Fruit fly (Drosophila melanogaster) whole organism, embryonic: ENCODE results near the gene Gr64b.
A peak's percentile ranks its signal among the peaks of the same experiment; 100 is the strongest.

ENCODE experiments used
- Ada2b ChIP-seq: fragments of 200-800 bp; sonication (Bioruptor generic); IDR thresholded peaks from 2 replicates; pipeline ENCODE4 v1.3.6; 2022; ENCODE audit warnings: missing biosample characterization, missing genetic modification characterization
- Atf3 ChIP-seq: fragments of 200-800 bp; sonication (Bioruptor generic); optimal IDR thresholded peaks from 3 replicates; lab custom pipeline; 2016; ENCODE audit warnings: missing biosample characterization, missing genetic modification characterization
- BtbVII ChIP-seq: fragments of 200-800 bp; sonication (Bioruptor generic); optimal IDR thresholded peaks from 3 replicates; lab custom pipeline; 2017; ENCODE audit warnings: missing biosample characterization, mild to moderate bottlenecking, missing genetic modification characterization
- CG11696 ChIP-seq: fragments of 200-800 bp; sonication (Bioruptor generic); IDR thresholded peaks from 2 replicates; pipeline ENCODE4 v1.3.6; 2022; ENCODE audit warnings: missing biosample characterization, missing genetic modification characterization
- CG12236 ChIP-seq: fragments of 200-800 bp; sonication (Bioruptor generic); optimal IDR thresholded peaks from 2 replicates; lab custom pipeline; 2016; ENCODE audit warnings: missing biosample characterization, missing genetic modification characterization
- CG13775 ChIP-seq: fragments of 200-800 bp; sonication (Bioruptor generic); optimal IDR thresholded peaks from 3 replicates; lab custom pipeline; 2017; ENCODE audit warnings: missing biosample characterization, mild to moderate bottlenecking, missing genetic modification characterization
- CG14667 ChIP-seq: fragments of 200-800 bp; sonication (Bioruptor generic); IDR thresholded peaks from 2 replicates; pipeline ENCODE4 v1.3.6; 2022; ENCODE audit warnings: missing biosample characterization, missing genetic modification characterization
- CG14710 ChIP-seq: fragments of 200-800 bp; sonication (Bioruptor generic); optimal IDR thresholded peaks from 3 replicates; lab custom pipeline; 2019; ENCODE audit warnings: missing biosample characterization, mild to moderate bottlenecking, missing genetic modification characterization, moderate library complexity
- CG15073 ChIP-seq: fragments of 200-800 bp; sonication (Bioruptor generic); optimal IDR thresholded peaks from 2 replicates; lab custom pipeline; 2016; ENCODE audit warnings: missing biosample characterization, missing genetic modification characterization
- CG16863 ChIP-seq: fragments of 200-800 bp; sonication (Bioruptor generic); optimal IDR thresholded peaks from 3 replicates; lab custom pipeline; 2016; ENCODE audit warnings: missing biosample characterization, missing genetic modification characterization
- CG17912 ChIP-seq: fragments of 200-800 bp; sonication (Bioruptor generic); optimal IDR thresholded peaks from 2 replicates; lab custom pipeline; 2018; ENCODE audit warnings: missing biosample characterization, mild to moderate bottlenecking, missing genetic modification characterization
- CG18764 ChIP-seq: fragments of 200-800 bp; sonication (Bioruptor generic); optimal IDR thresholded peaks from 3 replicates; lab custom pipeline; 2016; ENCODE audit warnings: missing biosample characterization, missing genetic modification characterization
- CG30403 ChIP-seq: fragments of 200-800 bp; sonication (Bioruptor generic); optimal IDR thresholded peaks from 3 replicates; lab custom pipeline; 2016; ENCODE audit warnings: missing biosample characterization, missing genetic modification characterization
- CG3726 ChIP-seq: fragments of 200-800 bp; sonication (Bioruptor generic); IDR thresholded peaks from 3 replicates; pipeline ENCODE4, ENCODE4 v1.3.6; 2022; ENCODE audit warnings: missing biosample characterization, missing genetic modification characterization
- CG3838 ChIP-seq: fragments of 200-800 bp; sonication (Bioruptor generic); optimal IDR thresholded peaks from 3 replicates; lab custom pipeline; 2016; ENCODE audit warnings: missing biosample characterization, missing genetic modification characterization
- CG4404 ChIP-seq: fragments of 200-800 bp; sonication (Bioruptor generic); IDR thresholded peaks from 2 replicates; pipeline ENCODE4 v1.3.6; 2022; ENCODE audit warnings: missing biosample characterization, missing genetic modification characterization
- CG4617 ChIP-seq: fragments of 200-800 bp; sonication (Bioruptor generic); optimal IDR thresholded peaks from 3 replicates; lab custom pipeline; 2016; ENCODE audit warnings: missing biosample characterization, missing genetic modification characterization, borderline replicate concordance
- CG5245 ChIP-seq: fragments of 200-800 bp; sonication (Bioruptor generic); optimal IDR thresholded peaks from 3 replicates; lab custom pipeline; 2016; ENCODE audit warnings: missing biosample characterization, missing genetic modification characterization
- CG8281 ChIP-seq: fragments of 200-800 bp; sonication (Bioruptor generic); optimal IDR thresholded peaks from 2 replicates; lab custom pipeline; 2018; ENCODE audit warnings: missing biosample characterization, mild to moderate bottlenecking, missing genetic modification characterization, moderate library complexity
- CG8478 ChIP-seq: fragments of >200 bp; optimal IDR thresholded peaks from 2 replicates; lab custom pipeline; 2018
- CG8924 ChIP-seq: fragments of 200-800 bp; optimal IDR thresholded peaks from 3 replicates; lab custom pipeline; 2019; ENCODE audit warnings: missing biosample characterization, mild to moderate bottlenecking, missing genetic modification characterization, moderate library complexity
- CG9932 ChIP-seq: fragments of 200-800 bp; sonication (Bioruptor generic); IDR thresholded peaks from 2 replicates; pipeline ENCODE4 v1.3.6; 2022; ENCODE audit warnings: missing biosample characterization, missing genetic modification characterization
- Dll ChIP-seq: fragments of 200-800 bp; sonication (Bioruptor generic); IDR thresholded peaks from 4 replicates; pipeline ENCODE4 v1.3.6; 2022; ENCODE audit warnings: missing biosample characterization, missing genetic modification characterization; ENCODE audit not compliant: partially characterized antibody
- Doc2 ChIP-seq: fragments of 200-800 bp; sonication (Bioruptor generic); IDR thresholded peaks from 2 replicates; pipeline ENCODE4 v1.3.6; 2022; ENCODE audit warnings: missing biosample characterization, missing genetic modification characterization
- Ets97D ChIP-seq: fragments of 200-800 bp; sonication (Bioruptor generic); optimal IDR thresholded peaks from 3 replicates; lab custom pipeline; 2016; ENCODE audit warnings: missing biosample characterization, missing genetic modification characterization
- GATAe ChIP-seq: fragments of 200-800 bp; sonication (Bioruptor generic); conservative IDR thresholded peaks from 2 replicates; pipeline ENCODE4 v1.3.6; 2022; ENCODE audit warnings: missing biosample characterization, missing genetic modification characterization
- HLH4C ChIP-seq: fragments of 200-800 bp; sonication (Bioruptor generic); IDR thresholded peaks from 3 replicates; pipeline ENCODE4 v1.3.6; 2022; ENCODE audit warnings: missing biosample characterization, missing genetic modification characterization; ENCODE audit not compliant: partially characterized antibody
- Hey ChIP-seq: fragments of 200-800 bp; sonication (Bioruptor generic); optimal IDR thresholded peaks from 3 replicates; lab custom pipeline; 2018; ENCODE audit warnings: missing biosample characterization, mild to moderate bottlenecking, missing genetic modification characterization
- Max ChIP-seq: fragments of 200-800 bp; sonication (Bioruptor generic); optimal IDR thresholded peaks from 2 replicates; lab custom pipeline; 2016; ENCODE audit warnings: missing biosample characterization, mild to moderate bottlenecking, missing genetic modification characterization
- NC2β ChIP-seq: fragments of 200-800 bp; sonication (Bioruptor generic); optimal IDR thresholded peaks from 2 replicates; lab custom pipeline; 2016; ENCODE audit warnings: missing biosample characterization, missing genetic modification characterization
- Nf-YC ChIP-seq: fragments of 200-800 bp; optimal IDR thresholded peaks from 3 replicates; lab custom pipeline; 2019; ENCODE audit warnings: missing biosample characterization, mild to moderate bottlenecking, missing genetic modification characterization, moderate library complexity
- Sry-δ ChIP-seq: fragments of 200-800 bp; sonication (Bioruptor generic); optimal IDR thresholded peaks from 2 replicates; lab custom pipeline; 2016; ENCODE audit warnings: missing biosample characterization, missing genetic modification characterization
- Usf ChIP-seq: fragments of 200-800 bp; sonication (Bioruptor generic); optimal IDR thresholded peaks from 2 replicates; lab custom pipeline; 2017; ENCODE audit warnings: missing genotype, missing biosample characterization, missing genetic modification characterization
- Xrp1 ChIP-seq: fragments of 200-800 bp; sonication (Bioruptor generic); IDR thresholded peaks from 2 replicates; pipeline ENCODE4 v1.3.6; 2022; ENCODE audit warnings: missing biosample characterization, missing genetic modification characterization
- YL-1 ChIP-seq: fragments of 200-800 bp; sonication (Bioruptor generic); optimal IDR thresholded peaks from 3 replicates; lab custom pipeline; 2017; ENCODE audit warnings: missing biosample characterization, mild to moderate bottlenecking, missing genetic modification characterization
- al ChIP-seq: fragments of 200-800 bp; sonication (Bioruptor generic); IDR thresholded peaks from 2 replicates; pipeline ENCODE4 v1.3.6; 2022; ENCODE audit warnings: missing biosample characterization, missing genetic modification characterization
- ato ChIP-seq: fragments of 200-800 bp; sonication (Bioruptor generic); IDR thresholded peaks from 2 replicates; pipeline ENCODE4 v1.3.6; 2022; ENCODE audit warnings: missing biosample characterization, missing genetic modification characterization; ENCODE audit not compliant: partially characterized antibody
- az2 ChIP-seq: fragments of 200-800 bp; sonication (Bioruptor generic); optimal IDR thresholded peaks from 3 replicates; lab custom pipeline; 2016; ENCODE audit warnings: missing biosample characterization, missing genetic modification characterization
- cwo ChIP-seq: fragments of 200-800 bp; sonication (Bioruptor generic); optimal IDR thresholded peaks from 3 replicates; lab custom pipeline; 2017; ENCODE audit warnings: missing biosample characterization, missing genetic modification characterization, mild to moderate bottlenecking, moderate library complexity, missing genetic modification reagents
- dpn ChIP-seq, 2 experiments: fragments of 200-800 bp; sonication (Bioruptor generic); optimal IDR thresholded peaks; 3 replicates each; lab custom pipeline; 2016; ENCODE audit warnings: missing biosample characterization in 2 of 2, missing genetic modification characterization in 2 of 2
- esg ChIP-seq: fragments of 200-800 bp; sonication (Bioruptor generic); conservative IDR thresholded peaks from 2 replicates; pipeline ENCODE4 v1.3.6; 2022; ENCODE audit warnings: missing biosample characterization, missing genetic modification characterization
- gcm2 ChIP-seq: fragments of 200-800 bp; sonication (Bioruptor generic); optimal IDR thresholded peaks from 2 replicates; lab custom pipeline; 2016; ENCODE audit warnings: missing biosample characterization, missing genetic modification characterization
- jing ChIP-seq: fragments of 200-800 bp; sonication (Bioruptor generic); optimal IDR thresholded peaks from 2 replicates; lab custom pipeline; 2018; ENCODE audit warnings: missing biosample characterization, mild to moderate bottlenecking, missing genetic modification characterization
- ken ChIP-seq: fragments of 200-800 bp; sonication (Bioruptor generic); IDR thresholded peaks from 3 replicates; pipeline ENCODE4 v1.3.6; 2022; ENCODE audit warnings: missing biosample characterization, missing genetic modification characterization
- kni ChIP-seq: fragments of 200-800 bp; sonication (Bioruptor generic); optimal IDR thresholded peaks from 3 replicates; lab custom pipeline; 2017; ENCODE audit warnings: mild to moderate bottlenecking, missing biosample characterization, missing genetic modification reagents, missing genetic modification characterization
- lbe ChIP-seq: fragments of 200-800 bp; sonication (Bioruptor generic); optimal IDR thresholded peaks from 2 replicates; lab custom pipeline; 2016; ENCODE audit warnings: missing biosample characterization, mild to moderate bottlenecking, missing genetic modification characterization
- nmo ChIP-seq: fragments of 200-800 bp; sonication (Bioruptor generic); optimal IDR thresholded peaks from 2 replicates; lab custom pipeline; 2018; ENCODE audit warnings: missing biosample characterization, mild to moderate bottlenecking, missing genetic modification characterization, moderate library complexity
- run ChIP-seq: fragments of 200-800 bp; sonication (Bioruptor generic); optimal IDR thresholded peaks from 3 replicates; lab custom pipeline; 2018; ENCODE audit warnings: missing biosample characterization, mild to moderate bottlenecking, missing genetic modification characterization
- scrt ChIP-seq: fragments of 200-800 bp; sonication (Bioruptor generic); optimal IDR thresholded peaks from 2 replicates; lab custom pipeline; 2018; ENCODE audit warnings: missing biosample characterization, mild to moderate bottlenecking, missing genetic modification characterization, moderate library complexity
- slou ChIP-seq: fragments of 200-800 bp; sonication (Bioruptor generic); optimal IDR thresholded peaks from 3 replicates; lab custom pipeline; 2016; ENCODE audit warnings: missing biosample characterization, missing genetic modification characterization
- sna ChIP-seq: fragments of 200-800 bp; sonication (Bioruptor generic); IDR thresholded peaks from 2 replicates; pipeline ENCODE4 v1.3.6; 2022; ENCODE audit warnings: missing biosample characterization, missing genetic modification characterization; ENCODE audit not compliant: partially characterized antibody
- yki ChIP-seq: fragments of >200 bp; optimal IDR thresholded peaks from 3 replicates; lab custom pipeline; 2018

Gr64b gene

dm6 chr3L:3983466-3983946 is 44.9 kb upstream of the Gr64b start, which contains the start of gene scrt (continued):
- TF ChIP-seq CG12236 (GFP tag; lab: Kevin White, UChicago) (no peak), CG15073 (GFP tag; lab: Kevin White, UChicago) (no peak), cwo (no peak), gcm2 (GFP tag; lab: Kevin White, UChicago) (no peak), CG14710 (tag; lab: Kevin White, UChicago) (peak; percentile 70), CG9932 (no peak), slou (GFP tag; lab: Kevin White, UChicago) (no peak), Doc2 (GFP tag; lab: Robert Waterston, UW) (no peak), CG14667 (no peak; the same call in 1 of the 2 replicates), CG8924 (peak; percentile 76), NC2β (GFP tag; lab: Kevin White, UChicago) (peak; percentile 32), CG3838 (GFP tag; lab: Kevin White, UChicago) (no peak), jing (GFP tag; lab: Kevin White, UChicago) (peak; percentile 29), BtbVII (GFP tag; lab: Kevin White, UChicago) (peak; percentile 28), Ets97D (GFP tag; lab: Kevin White, UChicago) (peak; percentile 21), CG8281 (tag; lab: Kevin White, UChicago) (no peak), scrt (GFP tag; lab: Kevin White, UChicago) (peak; percentile 100), CG3726 (GFP tag; lab: Robert Waterston, UW) (no peak), CG5245 (GFP tag; lab: Kevin White, UChicago) (no peak), CG11696 (GFP tag; lab: Robert Waterston, UW) (no peak), Hey (tag; lab: Kevin White, UChicago) (no peak), CG4617 (GFP tag; lab: Kevin White, UChicago) (no peak), Xrp1 (GFP tag; lab: Robert Waterston, UW) (peak; percentile 80; the same call in 1 of the 2 replicates), run (tag; lab: Kevin White, UChicago) (no peak), Ada2b (GFP tag; lab: Robert Waterston, UW) (peak; percentile 51), CG30403 (no peak), nmo (GFP tag; lab: Kevin White, UChicago) (peak; percentile 51), yki (peak; percentile 51), CG13775 (GFP tag; lab: Kevin White, UChicago) (peak; percentile 86), Atf3 (GFP tag; lab: Kevin White, UChicago) (no peak), Nf-YC (no peak), al (GFP tag; lab: Robert Waterston, UW) (no peak), kni (GFP tag; lab: Kevin White, UChicago) (peak; percentile 41), dpn (GFP tag; optimal IDR thresholded peaks at IDR 0.05; lab: Kevin White, UChicago) (peak in 1 of 2 experiments; percentile 9), az2 (GFP tag; lab: Kevin White, UChicago) (no peak), Usf (GFP tag; lab: Kevin White, UChicago) (no peak), CG4404 (peak; percentile 77), GATAe (GFP tag; lab: Robert Waterston, UW) (no peak), CG8478 (lab: Kevin White, UChicago) (no peak), Dll (GFP tag; lab: Robert Waterston, UW) (peak; percentile 68; the same call in 3 of the 4 replicates), CG18764 (peak; percentile 100), CG17912 (GFP tag; lab: Kevin White, UChicago) (no peak), CG16863 (no peak), ken (GFP tag; lab: Robert Waterston, UW) (0 out of 3 replicates have a peak, but pooled peaks have one; percentile 59), sna (GFP tag; lab: Robert Waterston, UW) (peak; percentile 66), YL-1 (GFP tag; lab: Kevin White, UChicago) (no peak), lbe (GFP tag; lab: Kevin White, UChicago) (no peak), esg (GFP tag; lab: Robert Waterston, UW) (no peak), Max (peak; percentile 14), HLH4C (peak; percentile 59), ato (GFP tag; lab: Robert Waterston, UW) (no peak), Sry-δ (GFP tag; lab: Kevin White, UChicago) (no peak)
